Worm (Caenorhabditis elegans) whole organism, L3 larva: ENCODE results near the gene M05D6.8.

Experiments used
- R02D3.7 ChIP-seq: fragments of 150-350 bp; optimal IDR thresholded peaks from 2 replicates; lab custom pipeline; 2014; ENCODE audit warnings: missing biosample characterization, missing genetic modification characterization
- aly-2 ChIP-seq: fragments of 150-350 bp; optimal IDR thresholded peaks from 2 replicates; lab custom pipeline; 2014; ENCODE audit warnings: missing biosample characterization, missing genetic modification characterization
- ceh-82 ChIP-seq: fragments of 150-350 bp; optimal IDR thresholded peaks from 2 replicates; lab custom pipeline; 2014; ENCODE audit warnings: missing biosample characterization, missing genetic modification characterization
- egl-27 ChIP-seq: sonication (generic microtip); optimal IDR thresholded peaks from 4 replicates; lab custom pipeline; 2017; ENCODE audit warnings: missing biosample characterization, missing genetic modification reagents, missing genetic modification characterization
- elt-1 ChIP-seq: fragments of 150-350 bp; optimal IDR thresholded peaks from 2 replicates; lab custom pipeline; 2014; ENCODE audit warnings: missing biosample characterization, missing genetic modification characterization
- elt-3 ChIP-seq, 3 experiments: fragments of 150-350 bp in 1 of 3; sonication (generic microtip) in 2 of 3; optimal IDR thresholded peaks; 2 replicates in 2 of 3; 4 replicates in 1 of 3; lab custom pipeline; 2014 to 2017; ENCODE audit warnings: missing biosample characterization in 3 of 3, missing genetic modification characterization in 3 of 3
- lin-15B ChIP-seq: fragments of 150-350 bp; optimal IDR thresholded peaks from 2 replicates; lab custom pipeline; 2014; ENCODE audit warnings: missing biosample characterization, missing genetic modification characterization
- lin-39 ChIP-seq: fragments of 150-350 bp; optimal IDR thresholded peaks from 2 replicates; lab custom pipeline; 2018; ENCODE audit warnings: missing biosample characterization, missing genetic modification reagents, missing genetic modification characterization
- nhr-11 ChIP-seq: fragments of 150-350 bp; optimal IDR thresholded peaks from 2 replicates; lab custom pipeline; 2014; ENCODE audit warnings: missing biosample characterization, missing genetic modification characterization
- nhr-12 ChIP-seq: fragments of 150-350 bp; optimal IDR thresholded peaks from 2 replicates; lab custom pipeline; 2014; ENCODE audit warnings: missing biosample characterization, missing genetic modification characterization
- nhr-23 ChIP-seq: fragments of 150-350 bp; optimal IDR thresholded peaks from 2 replicates; lab custom pipeline; 2014; ENCODE audit warnings: missing biosample characterization, missing genetic modification reagents, missing genetic modification characterization
- skn-1 ChIP-seq: fragments of 150-350 bp; optimal IDR thresholded peaks from 2 replicates; lab custom pipeline; 2014; ENCODE audit warnings: missing biosample characterization, missing genetic modification characterization
- snpc-4 ChIP-seq: fragments of 150-350 bp; optimal IDR thresholded peaks from 2 replicates; lab custom pipeline; 2014; ENCODE audit warnings: missing biosample characterization, missing genetic modification characterization
- unc-39 ChIP-seq: sonication (generic microtip); optimal IDR thresholded peaks from 4 replicates; lab custom pipeline; 2017; ENCODE audit warnings: missing biosample characterization, missing genetic modification characterization

- no peak for TF ChIP-seq elt-3 (tag; optimal IDR thresholded peaks at IDR 0.05; lab: Kevin White, UChicago)
- TF ChIP-seq ceh-82 (tag; lab: Kevin White, UChicago) = no peak
- no peak for TF ChIP-seq aly-2
- TF ChIP-seq lin-15B = no peak
- no peak for TF ChIP-seq elt-1
- no peak for TF ChIP-seq egl-27 (tag; lab: Kevin White, UChicago)
- no peak for TF ChIP-seq nhr-23
- TF ChIP-seq nhr-11 (tag; lab: Kevin White, UChicago) = no peak
- no peak for TF ChIP-seq snpc-4
- no peak for TF ChIP-seq skn-1 (tag; lab: Kevin White, UChicago)
- TF ChIP-seq unc-39 (tag; lab: Kevin White, UChicago) = no peak
- no peak for TF ChIP-seq R02D3.7 (tag; lab: Kevin White, UChicago)
- no peak for TF ChIP-seq lin-39
- no peak for TF ChIP-seq nhr-12 (tag; lab: Kevin White, UChicago)
Observed at ce11 chrII:8518210-8518609, 47.2 kb upstream of the M05D6.8 start, which contains the start of gene T13H5.8.
